Worm (Caenorhabditis elegans): ENCODE data around the gene K07B1.4.

Gene K07B1.4

DNA sequence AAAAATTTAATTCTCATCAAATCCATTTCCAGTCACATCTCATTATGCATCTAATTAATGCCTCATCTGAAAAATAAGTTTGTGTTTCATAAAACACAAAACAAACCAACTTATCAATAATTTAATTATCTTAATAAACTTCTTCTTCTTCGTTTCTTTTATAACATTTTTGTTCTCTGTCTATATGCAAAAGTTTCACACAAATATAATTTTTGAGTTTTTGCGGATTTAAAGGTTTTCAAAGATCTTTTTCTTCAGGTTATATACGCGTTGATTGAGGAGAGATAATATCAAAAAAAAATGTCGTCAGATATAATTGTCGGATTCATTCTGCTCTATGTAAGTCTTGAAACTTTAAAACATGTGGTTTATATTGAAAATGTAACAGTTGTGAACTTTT lies 20.9 kb downstream of the K07B1.4 start, which contains the start of gene srx-47:
TSS of gene srx-47 (plus strand) at position 301 of the 400 bp plus-strand sequence.
- TF ChIP-seq zim-3 (tag; optimal IDR thresholded peaks at IDR 0.05) (no peak), nfyb-1 (GFP tag; IDR thresholded peaks at IDR 0.05) (no peak), madf-3 (GFP tag; IDR thresholded peaks at IDR 0.05) (no peak), F37B4.10 (GFP tag; IDR thresholded peaks at IDR 0.05) (no peak), ztf-18 (tag; optimal IDR thresholded peaks at IDR 0.05) (no peak), ceh-100 (GFP tag; IDR thresholded peaks at IDR 0.05) (no peak), K11D2.4 (GFP tag; IDR thresholded peaks at IDR 0.05) (no peak), sea-2 (GFP tag; IDR thresholded peaks at IDR 0.05) (no peak), tlf-1 (GFP tag; optimal IDR thresholded peaks at IDR 0.05) (no peak), lin-40 (tag; optimal IDR thresholded peaks at IDR 0.05) (no peak), ceh-79 (tag; optimal IDR thresholded peaks at IDR 0.05) (no peak), cebp-1 (GFP tag; IDR thresholded peaks at IDR 0.05) (no peak), cebp-1 (tag; optimal IDR thresholded peaks at IDR 0.05) (no peak), snpc-3.4 (tag; optimal IDR thresholded peaks at IDR 0.05) (no peak), nhr-179 (tag; optimal IDR thresholded peaks at IDR 0.05) (no peak), ceh-27 (GFP tag; optimal IDR thresholded peaks at IDR 0.05) (no peak), somi-1 (GFP tag; optimal IDR thresholded peaks at IDR 0.05) (no peak)

ce11 chrV:9352947-9353346 lies 24.2 kb downstream of the K07B1.4 start, which contains the start of gene srx-46:
Gene srx-46, plus strand, starts transcription at chrV:9353247.
- no peak for TF ChIP-seq ceh-100 (GFP tag; IDR thresholded peaks at IDR 0.05)
- no peak for TF ChIP-seq hlh-12 (tag; optimal IDR thresholded peaks at IDR 0.05)

- TF ChIP-seq attf-5 (GFP tag; optimal IDR thresholded peaks at IDR 0.05) (no peak), aptf-3 (GFP tag; IDR thresholded peaks at IDR 0.05) (no peak), B0261.1 (tag; optimal IDR thresholded peaks at IDR 0.05) (no peak), mel-28 (tag; optimal IDR thresholded peaks at IDR 0.05; ENCODE audit: borderline replicate concordance) (no peak)
Measured at ce11 chrV:9355371-9355770, 26.6 kb downstream of the K07B1.4 start, which contains the start of gene ttr-40. Gene ttr-40, minus strand, starts transcription at chrV:9355471.

DNA sequence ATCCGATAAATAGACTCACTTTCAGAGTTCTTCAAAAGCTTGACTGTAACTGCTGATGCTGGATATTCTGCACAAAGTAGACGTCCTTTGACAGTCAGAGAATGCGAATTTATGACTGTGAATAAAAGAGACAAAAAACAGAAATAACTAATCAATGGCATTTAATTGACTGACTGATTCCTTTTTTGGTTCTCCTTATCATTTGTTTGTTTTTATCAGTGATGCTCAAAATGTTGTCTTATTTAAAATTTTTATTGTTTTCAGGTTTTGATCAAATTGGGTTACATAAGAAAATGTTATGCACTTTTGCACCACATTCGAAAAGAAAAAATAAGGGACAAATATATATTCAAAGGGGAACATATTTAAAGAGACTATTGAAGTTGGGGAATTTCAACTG lies 27.6 kb downstream of the K07B1.4 start, which contains the start of gene ttr-49:
TSS of gene ttr-49 (minus strand) at position 171 of the 400 bp plus-strand sequence.
- TF ChIP-seq mes-4 (tag; optimal IDR thresholded peaks at IDR 0.05) (no peak), nhr-80 (tag; optimal IDR thresholded peaks at IDR 0.05) (peak; percentile 51)

- TF ChIP-seq mes-4 (tag; optimal IDR thresholded peaks at IDR 0.05): no peak
- no peak for TF ChIP-seq lag-1 (GFP tag; IDR thresholded peaks at IDR 0.05)
- no peak for TF ChIP-seq aptf-3 (GFP tag; IDR thresholded peaks at IDR 0.05)
- no peak for TF ChIP-seq tlf-1 (GFP tag; optimal IDR thresholded peaks at IDR 0.05)
- no peak for TF ChIP-seq sdz-38 (tag; optimal IDR thresholded peaks at IDR 0.05)
- no peak for TF ChIP-seq unc-130 (GFP tag; optimal IDR thresholded peaks at IDR 0.05)
- no peak for TF ChIP-seq Y53G8AR.9 (GFP tag; conservative IDR thresholded peaks at IDR 0.05)
- TF ChIP-seq F57A8.1 (GFP tag; optimal IDR thresholded peaks at IDR 0.05): no peak
- no peak for TF ChIP-seq ceh-40 (GFP tag; IDR thresholded peaks at IDR 0.05)
- no peak for TF ChIP-seq lin-40 (tag; optimal IDR thresholded peaks at IDR 0.05)
- no peak for TF ChIP-seq K11D2.4 (GFP tag; IDR thresholded peaks at IDR 0.05)
- TF ChIP-seq D2030.7 (GFP tag; IDR thresholded peaks at IDR 0.05): no peak
- no peak for TF ChIP-seq attf-3 (GFP tag; conservative IDR thresholded peaks at IDR 0.05)
- TF ChIP-seq ztf-28 (GFP tag; IDR thresholded peaks at IDR 0.05): no peak
- TF ChIP-seq madf-10 (tag; optimal IDR thresholded peaks at IDR 0.05): no peak
Measured at ce11 chrV:9359674-9360073, 30.9 kb downstream of the K07B1.4 start, which contains the start of gene gpa-3. Gene gpa-3, minus strand, starts transcription at chrV:9359774.

Data from whole organism, young adult.